Fruit fly (Drosophila melanogaster): ENCODE results near the gene mRpL22.

mRpL22 gene

dm6 chrX:16742547-16742946, 41.2 kb upstream of the mRpL22 start, which contains the start of gene Twdlalpha:
Twdlalpha (plus strand) TSS chrX:16742847.
- TF ChIP-seq danr (GFP tag; IDR thresholded peaks at IDR 0.05) = no peak
- no peak for TF ChIP-seq CG8388 (GFP tag; optimal IDR thresholded peaks at IDR 0.05)
- TF ChIP-seq CG1832 (GFP tag; optimal IDR thresholded peaks at IDR 0.05) = no peak
- no peak for TF ChIP-seq CG31441 (GFP tag; IDR thresholded peaks at IDR 0.05)
- no peak for TF ChIP-seq CG1647 (GFP tag; optimal IDR thresholded peaks at IDR 0.05)
- no peak for TF ChIP-seq CG12155 (GFP tag; optimal IDR thresholded peaks at IDR 0.05)
- no peak for TF ChIP-seq phol (tag; optimal IDR thresholded peaks at IDR 0.05)
- no peak for TF ChIP-seq CG34376 (GFP tag; optimal IDR thresholded peaks at IDR 0.05)

dm6 chrX:16744345-16744744, 39.4 kb upstream of the mRpL22 start:
- peak; percentile 96 for TF ChIP-seq CG18011 (GFP tag; optimal IDR thresholded peaks at IDR 0.05)
- no peak for TF ChIP-seq zen2 (GFP tag; IDR thresholded peaks at IDR 0.05; ENCODE audit: partially characterized antibody)
- no peak for TF ChIP-seq luna (GFP tag; optimal IDR thresholded peaks at IDR 0.05)
- no peak for TF ChIP-seq CHES-1-like (GFP tag; optimal IDR thresholded peaks at IDR 0.05)
- no peak for TF ChIP-seq CG7928 (GFP tag; optimal IDR thresholded peaks at IDR 0.05)
- TF ChIP-seq Hr51 (GFP tag; optimal IDR thresholded peaks at IDR 0.05) = no peak
- no peak for TF ChIP-seq CG11695 (GFP tag; IDR thresholded peaks at IDR 0.05)
- TF ChIP-seq phol (tag; optimal IDR thresholded peaks at IDR 0.05) = no peak
- TF ChIP-seq CG8290 (GFP tag; optimal IDR thresholded peaks at IDR 0.05) = peak; percentile 44
- TF ChIP-seq CG8290 (tag; optimal IDR thresholded peaks at IDR 0.05) = no peak
- no peak for TF ChIP-seq Adf1 (GFP tag; IDR thresholded peaks at IDR 0.05)
- no peak for TF ChIP-seq NK7.1 (GFP tag; optimal IDR thresholded peaks at IDR 0.05)
- no peak for TF ChIP-seq gfzf (GFP tag; optimal IDR thresholded peaks at IDR 0.05)
- TF ChIP-seq CG4328 (GFP tag; optimal IDR thresholded peaks at IDR 0.05) = no peak
- TF ChIP-seq prd (optimal IDR thresholded peaks at IDR 0.05) = no peak
- TF ChIP-seq prd (GFP tag; IDR thresholded peaks at IDR 0.05) = no peak
- no peak for TF ChIP-seq sr (GFP tag; IDR thresholded peaks at IDR 0.05)
- TF ChIP-seq CTCF (GFP tag; optimal IDR thresholded peaks at IDR 0.05) = peak; percentile 30
- TF ChIP-seq CG6791 (GFP tag; IDR thresholded peaks at IDR 0.05; ENCODE audit: partially characterized antibody) = 0 out of 3 replicates have a peak, but pooled peaks have one; percentile 9
- no peak for TF ChIP-seq CG8089 (GFP tag; optimal IDR thresholded peaks at IDR 0.05)

dm6 chrX:16745942-16746341, 37.8 kb upstream of the mRpL22 start:
- TF ChIP-seq sug (tag; optimal IDR thresholded peaks at IDR 0.05) = peak; percentile 85
- peak; percentile 45; the same call in 1 of the 2 replicates for TF ChIP-seq CG11696 (GFP tag; IDR thresholded peaks at IDR 0.05)
- no peak for TF ChIP-seq CG9797 (GFP tag; optimal IDR thresholded peaks at IDR 0.05)
- peak; percentile 16 for TF ChIP-seq CG34376 (GFP tag; optimal IDR thresholded peaks at IDR 0.05)
- peak; percentile 28 for TF ChIP-seq grn (GFP tag; optimal IDR thresholded peaks at IDR 0.05)
- TF ChIP-seq CG13424 (tag; optimal IDR thresholded peaks at IDR 0.05) = no peak
- TF ChIP-seq CG18599 (GFP tag; optimal IDR thresholded peaks at IDR 0.05) = no peak
- peak; percentile 64 for TF ChIP-seq exex (tag; optimal IDR thresholded peaks at IDR 0.05)
- no peak for TF ChIP-seq dpn (GFP tag; optimal IDR thresholded peaks at IDR 0.05)
- TF ChIP-seq sd (tag; optimal IDR thresholded peaks at IDR 0.05) = peak; percentile 48
- TF ChIP-seq GATAe (GFP tag; conservative IDR thresholded peaks at IDR 0.05) = 0 out of 2 replicates have a peak, but pooled peaks have one; percentile 18

dm6 chrX:16746824-16747223, 36.9 kb upstream of the mRpL22 start:
- TF ChIP-seq CG6175 (GFP tag; IDR thresholded peaks at IDR 0.05) = no peak
- TF ChIP-seq ro (GFP tag; IDR thresholded peaks at IDR 0.05) = no peak
- TF ChIP-seq slbo (GFP tag; IDR thresholded peaks at IDR 0.05) = no peak
- no peak for TF ChIP-seq CG17568 (GFP tag; optimal IDR thresholded peaks at IDR 0.05)
- no peak for TF ChIP-seq sens (GFP tag)
- no peak for TF ChIP-seq CG10462 (GFP tag; optimal IDR thresholded peaks at IDR 0.05)
- no peak for TF ChIP-seq H15 (GFP tag; IDR thresholded peaks at IDR 0.05)
- TF ChIP-seq CG14965 (GFP tag; optimal IDR thresholded peaks at IDR 0.05; ENCODE audit: borderline replicate concordance) = peak; percentile 93
- TF ChIP-seq PHDP (tag; optimal IDR thresholded peaks at IDR 0.05) = no peak
- TF ChIP-seq Sox100B (GFP tag; optimal IDR thresholded peaks at IDR 0.05) = peak; percentile 11
- TF ChIP-seq Usf (GFP tag; optimal IDR thresholded peaks at IDR 0.05) = no peak
- no peak for TF ChIP-seq CG10321 (GFP tag; IDR thresholded peaks at IDR 0.05)
- no peak for TF ChIP-seq lov (optimal IDR thresholded peaks at IDR 0.05)
- 0 out of 3 replicates have a peak, but pooled peaks have one; percentile 42 for TF ChIP-seq lov (GFP tag; IDR thresholded peaks at IDR 0.05)

All from whole organism, embryonic.